Worm (Caenorhabditis elegans) whole organism, young adult: ENCODE measurements around the gene C52E4.12.
"Not testable (repeated sequence)": the region's sequence is repeated elsewhere in the genome, so short reads cannot be mapped to it uniquely, and the experiment has no call there.

ENCODE experiments used
- C17E4.6 ChIP-seq: fragments of 200-800 bp; sonication (Bioruptor generic); IDR thresholded peaks from 2 replicates; pipeline ENCODE4 v1.3.6; 2022; ENCODE audit warnings: missing genetic modification reagents, missing genetic modification characterization, missing compliant biosample characterization
- F33H1.4 ChIP-seq: fragments of 200-800 bp; sonication (Bioruptor generic); IDR thresholded peaks from 2 replicates; pipeline ENCODE4 v1.3.6; 2022; ENCODE audit warnings: missing genetic modification reagents, missing genetic modification characterization, missing compliant biosample characterization
- F37B4.10 ChIP-seq: fragments of 200-800 bp; sonication (Bioruptor generic); IDR thresholded peaks from 2 replicates; pipeline ENCODE4 v1.3.6; 2022; ENCODE audit warnings: missing genetic modification characterization, missing compliant biosample characterization
- T07F8.4 ChIP-seq: sonication (generic microtip); optimal IDR thresholded peaks from 2 replicates; lab custom pipeline; 2016; ENCODE audit warnings: mild to moderate bottlenecking, missing genetic modification characterization, moderate library complexity, missing compliant biosample characterization
- Y53F4B.3 ChIP-seq: fragments of 200-800 bp; sonication (Bioruptor generic); IDR thresholded peaks from 2 replicates; pipeline ENCODE4 v1.3.6; 2022; ENCODE audit warnings: missing genetic modification reagents, missing genetic modification characterization, missing compliant biosample characterization
- Y53G8AR.9 ChIP-seq: fragments of 200-800 bp; sonication (Bioruptor generic); conservative IDR thresholded peaks from 2 replicates; pipeline ENCODE4 v1.3.6; 2022; ENCODE audit warnings: missing genetic modification reagents, missing genetic modification characterization, missing compliant biosample characterization
- Y56A3A.18 ChIP-seq: fragments of 200-800 bp; sonication (Bioruptor generic); IDR thresholded peaks from 2 replicates; pipeline ENCODE4 v1.3.6; 2022; ENCODE audit warnings: missing genetic modification reagents, missing genetic modification characterization, missing compliant biosample characterization
- Y79H2A.3 ChIP-seq: fragments of 200-800 bp; sonication (Bioruptor generic); conservative IDR thresholded peaks from 2 replicates; pipeline ENCODE4 v1.3.6; 2022; ENCODE audit warnings: missing genetic modification reagents, missing genetic modification characterization, missing compliant biosample characterization
- aptf-3 ChIP-seq: fragments of 200-800 bp; sonication (Bioruptor generic); IDR thresholded peaks from 2 replicates; pipeline ENCODE4 v1.3.6; 2022; ENCODE audit warnings: missing genetic modification characterization, missing compliant biosample characterization
- bed-2 ChIP-seq: fragments of 200-800 bp; sonication (Bioruptor generic); IDR thresholded peaks from 2 replicates; pipeline ENCODE4 v1.3.6; 2022; ENCODE audit warnings: missing genetic modification reagents, missing genetic modification characterization, missing compliant biosample characterization
- ccch-3 ChIP-seq: fragments of 200-800 bp; sonication (Bioruptor generic); optimal IDR thresholded peaks from 2 replicates; lab custom pipeline; 2018; ENCODE audit warnings: mild to moderate bottlenecking, missing genetic modification characterization, missing compliant biosample characterization
- ceh-100 ChIP-seq: fragments of 200-800 bp; sonication (Bioruptor generic); IDR thresholded peaks from 2 replicates; pipeline ENCODE4 v1.3.6; 2022; ENCODE audit warnings: missing genetic modification reagents, missing genetic modification characterization, missing compliant biosample characterization
- ceh-40 ChIP-seq: fragments of 200-800 bp; sonication (Bioruptor generic); IDR thresholded peaks from 2 replicates; pipeline ENCODE4 v1.3.6; 2022; ENCODE audit warnings: missing genetic modification characterization, missing compliant biosample characterization
- ceh-58 ChIP-seq: fragments of 200-800 bp; sonication (Bioruptor generic); IDR thresholded peaks from 2 replicates; pipeline ENCODE4 v1.3.6; 2022; ENCODE audit warnings: missing genetic modification characterization, missing compliant biosample characterization
- ceh-91 ChIP-seq: fragments of 200-800 bp; sonication (Bioruptor generic); IDR thresholded peaks from 2 replicates; pipeline ENCODE4 v1.3.6; 2022; ENCODE audit warnings: missing genetic modification reagents, missing genetic modification characterization, missing compliant biosample characterization
- dpl-1 ChIP-seq: fragments of 150-350 bp; optimal IDR thresholded peaks from 2 replicates; lab custom pipeline; 2014; ENCODE audit warnings: missing biosample characterization, missing genetic modification reagents, missing genetic modification characterization
- egl-18 ChIP-seq: fragments of 200-800 bp; sonication (Bioruptor generic); IDR thresholded peaks from 2 replicates; pipeline ENCODE4 v1.3.6; 2022; ENCODE audit warnings: missing genetic modification reagents, missing genetic modification characterization, missing compliant biosample characterization
- egl-44 ChIP-seq: fragments of 200-800 bp; sonication (Bioruptor generic); IDR thresholded peaks from 2 replicates; pipeline ENCODE4 v1.3.6; 2022; ENCODE audit warnings: missing genetic modification reagents, missing genetic modification characterization, missing compliant biosample characterization
- ekl-4 ChIP-seq: fragments of 200-800 bp; sonication (Bioruptor generic); IDR thresholded peaks from 2 replicates; pipeline ENCODE4 v1.3.6; 2022; ENCODE audit warnings: missing genetic modification reagents, missing genetic modification characterization, missing compliant biosample characterization
- ets-4 ChIP-seq: fragments of 200-800 bp; sonication (Bioruptor generic); optimal IDR thresholded peaks from 2 replicates; lab custom pipeline; 2018; ENCODE audit warnings: mild to moderate bottlenecking, missing genetic modification characterization, missing compliant biosample characterization
- fkh-3 ChIP-seq: sonication (generic microtip); optimal IDR thresholded peaks from 2 replicates; lab custom pipeline; 2016; ENCODE audit warnings: mild to moderate bottlenecking, missing genetic modification characterization, missing compliant biosample characterization
- hlh-26 ChIP-seq: fragments of 200-800 bp; sonication (Bioruptor generic); conservative IDR thresholded peaks from 2 replicates; pipeline ENCODE4 v1.3.6; 2022; ENCODE audit warnings: missing genetic modification reagents, missing genetic modification characterization, missing compliant biosample characterization
- hmg-1.2 ChIP-seq: fragments of 200-800 bp; sonication (Bioruptor generic); IDR thresholded peaks from 2 replicates; pipeline ENCODE4 v1.3.6; 2022; ENCODE audit warnings: missing genetic modification reagents, missing genetic modification characterization, missing compliant biosample characterization
- lin-26 ChIP-seq: fragments of 200-800 bp; sonication (Bioruptor generic); IDR thresholded peaks from 2 replicates; pipeline ENCODE4 v1.3.6; 2022; ENCODE audit warnings: missing genetic modification reagents, missing genetic modification characterization, missing compliant biosample characterization
- lin-54 ChIP-seq: fragments of 200-800 bp; sonication (Bioruptor generic); optimal IDR thresholded peaks from 2 replicates; lab custom pipeline; 2018; ENCODE audit warnings: mild to moderate bottlenecking, missing genetic modification characterization, missing compliant biosample characterization
- lsl-1 ChIP-seq: fragments of 200-800 bp; sonication (Bioruptor generic); optimal IDR thresholded peaks from 2 replicates; lab custom pipeline; 2018; ENCODE audit warnings: mild to moderate bottlenecking, missing genetic modification characterization, moderate library complexity, missing compliant biosample characterization
- madf-10 ChIP-seq: sonication (generic microtip); optimal IDR thresholded peaks from 2 replicates; lab custom pipeline; 2016; ENCODE audit warnings: mild to moderate bottlenecking, missing genetic modification characterization, missing compliant biosample characterization
- madf-3 ChIP-seq: fragments of 200-800 bp; sonication (Bioruptor generic); IDR thresholded peaks from 2 replicates; pipeline ENCODE4 v1.3.6; 2022; ENCODE audit warnings: missing genetic modification reagents, missing genetic modification characterization, missing compliant biosample characterization
- madf-8 ChIP-seq: fragments of 200-800 bp; sonication (Bioruptor generic); conservative IDR thresholded peaks from 2 replicates; pipeline ENCODE4 v1.3.6; 2022; ENCODE audit warnings: missing genetic modification reagents, missing genetic modification characterization, missing compliant biosample characterization
- nhr-80 ChIP-seq: sonication (generic microtip); optimal IDR thresholded peaks from 2 replicates; lab custom pipeline; 2016; ENCODE audit warnings: missing genetic modification characterization, missing compliant biosample characterization
- sdz-38 ChIP-seq: sonication (generic microtip); optimal IDR thresholded peaks from 2 replicates; lab custom pipeline; 2016; ENCODE audit warnings: missing genotype, missing genetic modification characterization, missing compliant biosample characterization
- snpc-1.3 ChIP-seq: sonication (generic microtip); optimal IDR thresholded peaks from 2 replicates; lab custom pipeline; 2017; ENCODE audit warnings: missing genetic modification characterization, mild to moderate bottlenecking, missing compliant biosample characterization, antibody characterized with exemption, moderate library complexity, missing genotype, missing genetic modification reagents; ENCODE audit not compliant: insufficient read depth
- somi-1 ChIP-seq: fragments of 200-800 bp; sonication (Bioruptor generic); optimal IDR thresholded peaks from 2 replicates; lab custom pipeline; 2018; ENCODE audit warnings: mild to moderate bottlenecking, missing genetic modification characterization, missing compliant biosample characterization
- sptf-2 ChIP-seq: fragments of 200-800 bp; sonication (Bioruptor generic); optimal IDR thresholded peaks from 2 replicates; lab custom pipeline; 2018; ENCODE audit warnings: mild to moderate bottlenecking, missing genetic modification characterization, missing compliant biosample characterization
- tbp1 ChIP-seq: fragments of 200-800 bp; sonication (Bioruptor generic); optimal IDR thresholded peaks from 2 replicates; lab custom pipeline; 2018; ENCODE audit warnings: mild to moderate bottlenecking, missing genetic modification characterization, missing compliant biosample characterization
- tbx-9 ChIP-seq: sonication (generic microtip); optimal IDR thresholded peaks from 2 replicates; lab custom pipeline; 2016; ENCODE audit warnings: borderline replicate concordance, missing genetic modification characterization, inconsistent platforms, missing compliant biosample characterization
- tlf-1 ChIP-seq: fragments of 200-800 bp; sonication (Bioruptor generic); optimal IDR thresholded peaks from 2 replicates; lab custom pipeline; 2018; ENCODE audit warnings: mild to moderate bottlenecking, missing genetic modification characterization, missing compliant biosample characterization
- zfh-2 ChIP-seq: fragments of 200-800 bp; sonication (Bioruptor generic); conservative IDR thresholded peaks from 2 replicates; pipeline ENCODE4 v1.3.6; 2022; ENCODE audit warnings: missing genetic modification reagents, missing genetic modification characterization, missing compliant biosample characterization
- zim-3 ChIP-seq: sonication (generic microtip); optimal IDR thresholded peaks from 2 replicates; lab custom pipeline; 2017; ENCODE audit warnings: mild to moderate bottlenecking, missing genetic modification characterization, moderate library complexity, missing compliant biosample characterization
- ztf-18 ChIP-seq: sonication (generic microtip); optimal IDR thresholded peaks from 2 replicates; lab custom pipeline; 2016; ENCODE audit warnings: missing genotype, mild to moderate bottlenecking, missing genetic modification characterization, missing compliant biosample characterization
- ztf-26 ChIP-seq: sonication (generic microtip); optimal IDR thresholded peaks from 2 replicates; lab custom pipeline; 2017; ENCODE audit warnings: missing genetic modification characterization, missing compliant biosample characterization
- ztf-28 ChIP-seq: fragments of 200-800 bp; sonication (Bioruptor generic); IDR thresholded peaks from 2 replicates; pipeline ENCODE4 v1.3.6; 2022; ENCODE audit warnings: missing genetic modification reagents, missing genetic modification characterization, missing compliant biosample characterization

The C52E4.12 gene

DNA sequence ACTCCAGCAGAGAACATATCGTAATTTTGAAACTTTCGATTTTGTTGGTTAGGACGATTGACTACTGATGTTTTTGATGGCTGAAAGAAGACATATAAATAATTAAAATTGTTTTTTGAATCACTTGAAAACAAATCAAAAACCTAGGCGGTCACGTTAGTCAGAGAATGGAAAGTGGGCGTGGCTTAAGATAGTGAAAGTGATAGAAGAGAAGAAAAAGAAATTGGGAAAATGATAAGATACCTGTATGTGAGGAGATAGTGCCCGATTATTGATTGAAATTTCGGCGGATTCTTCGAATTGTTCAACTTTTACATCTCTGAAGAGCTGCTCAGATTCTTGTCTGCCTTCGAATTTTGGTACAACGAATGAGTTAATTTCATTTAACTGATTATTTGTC lies 15.7 kb downstream of the C52E4.12 start:
- TF ChIP-seq ekl-4 (no peak), aptf-3 (GFP tag; lab: Robert Waterston, UW) (no peak), Y53F4B.3 (GFP tag; lab: Robert Waterston, UW) (no peak), ccch-3 (GFP tag; lab: Kevin White, UChicago) (no peak), fkh-3 (tag; lab: Kevin White, UChicago) (no peak), ceh-58 (no peak), ceh-40 (GFP tag; lab: Robert Waterston, UW) (no peak), lin-54 (GFP tag; lab: Kevin White, UChicago) (no peak), F37B4.10 (GFP tag; lab: Robert Waterston, UW) (no peak), zfh-2 (GFP tag; lab: Robert Waterston, UW) (no peak), egl-44 (GFP tag; lab: Robert Waterston, UW) (no peak), sdz-38 (tag; lab: Kevin White, UChicago) (no peak), T07F8.4 (tag; lab: Kevin White, UChicago) (no peak), snpc-1.3 (tag; lab: Kevin White, UChicago) (no peak)
- TF ChIP-seq, all 124 proteins: peak for 0

DNA sequence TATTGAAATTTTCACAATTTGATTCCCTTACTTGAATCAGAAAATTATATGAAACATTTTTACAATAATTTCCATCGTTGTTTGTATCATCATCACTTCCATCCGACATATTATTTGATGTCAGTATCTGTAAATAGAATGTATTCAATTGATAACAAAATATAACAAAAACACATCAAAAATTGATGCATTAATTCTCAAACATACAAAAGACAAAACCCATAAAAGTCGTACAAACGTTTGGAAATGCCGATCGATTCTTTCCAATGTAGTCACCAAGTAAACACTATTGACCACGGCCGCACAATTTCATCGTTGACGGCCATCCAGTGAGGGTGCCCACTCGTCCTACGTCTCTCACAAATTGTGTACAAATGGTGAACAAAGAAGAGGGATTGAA lies 17.3 kb downstream of the C52E4.12 start, which contains the start of gene add-2:
Gene add-2 (minus strand): TSS at position 109 of the 400 bp plus-strand sequence.
- TF ChIP-seq nhr-80 (tag; lab: Kevin White, UChicago) = peak; percentile 21
- TF ChIP-seq F33H1.4 (GFP tag; lab: Robert Waterston, UW) = no peak
- no peak for TF ChIP-seq tlf-1 (GFP tag; lab: Kevin White, UChicago)
- TF ChIP-seq dpl-1 (GFP tag; lab: Kevin White, UChicago) = no peak
- TF ChIP-seq Y53G8AR.9 (GFP tag; lab: Robert Waterston, UW) = no peak
- TF ChIP-seq ccch-3 (GFP tag; lab: Kevin White, UChicago) = no peak

DNA sequence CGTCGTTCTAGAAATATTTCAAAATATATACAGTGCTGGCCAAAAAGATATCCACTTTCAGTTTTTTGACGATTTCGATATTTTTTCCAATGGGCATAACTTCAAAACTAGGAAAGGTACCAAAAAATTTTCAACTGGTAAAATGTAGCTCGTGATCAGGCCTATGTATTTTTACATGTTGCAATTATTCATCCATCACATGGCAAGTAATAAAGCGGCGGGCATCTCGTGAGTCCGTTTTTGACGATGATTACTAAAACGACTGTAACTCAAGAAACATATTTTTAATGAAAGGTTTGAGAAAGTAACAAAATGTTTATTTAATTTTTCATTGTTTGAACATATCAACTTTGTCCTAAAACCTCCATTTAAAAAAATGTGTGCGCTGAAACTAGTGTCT lies 24.1 kb downstream of the C52E4.12 start, which contains the start of gene F10C2.3:
Gene F10C2.3 (plus strand): TSS at position 301 of the 400 bp plus-strand sequence.
- not testable (repeated sequence) for TF ChIP-seq Y56A3A.18 (GFP tag; lab: Robert Waterston, UW); ztf-18 (tag; lab: Kevin White, UChicago); C17E4.6

DNA sequence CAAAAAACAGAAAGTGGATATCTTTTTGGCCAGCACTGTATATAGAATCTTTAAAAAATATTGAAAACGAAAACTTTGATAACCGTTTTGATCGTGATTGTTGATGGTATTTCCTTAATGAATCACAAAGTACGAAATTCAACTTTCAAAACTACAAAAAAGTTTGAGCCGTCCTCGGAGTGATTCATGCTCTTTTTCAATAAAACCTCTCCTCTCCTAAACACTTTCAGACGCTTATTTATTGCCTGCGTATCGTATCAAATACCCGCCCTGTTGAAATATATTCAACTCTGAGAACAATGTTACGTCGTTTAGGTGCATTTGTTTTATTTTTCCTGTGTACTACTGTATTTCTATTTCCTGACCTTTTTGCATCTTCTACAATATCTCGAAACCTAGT lies 25.0 kb downstream of the C52E4.12 start:
- TF ChIP-seq ccch-3 (GFP tag; lab: Kevin White, UChicago) (no peak), madf-8 (GFP tag; lab: Robert Waterston, UW) (no peak), nhr-80 (tag; lab: Kevin White, UChicago) (peak; percentile 69), Y79H2A.3 (no peak), hmg-1.2 (GFP tag; lab: Robert Waterston, UW) (no peak), egl-18 (GFP tag; lab: Robert Waterston, UW) (no peak)

DNA sequence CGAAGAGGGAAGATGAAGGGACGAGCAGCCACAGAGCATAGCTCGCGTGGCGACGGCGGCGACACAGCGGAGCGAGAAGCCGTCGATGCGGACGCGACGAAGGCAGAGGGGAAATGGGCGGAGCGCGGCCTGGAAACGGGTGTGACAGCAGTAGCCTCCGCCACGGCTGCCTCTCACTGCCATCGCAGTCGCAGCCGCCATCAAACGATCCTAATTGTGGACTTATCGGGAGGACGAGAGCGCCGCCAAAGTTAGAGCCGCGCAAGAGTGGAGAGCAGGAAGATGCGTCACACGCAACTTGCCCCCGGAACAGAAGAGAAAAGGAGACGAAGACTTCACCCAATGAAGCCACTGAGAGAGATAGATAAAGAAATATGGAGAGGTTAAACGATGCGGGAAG lies 28.3 kb downstream of the C52E4.12 start:
- TF ChIP-seq ceh-58 (no peak), ets-4 (GFP tag; lab: Kevin White, UChicago) (no peak), madf-10 (tag; lab: Kevin White, UChicago) (peak; percentile 40), madf-3 (no peak), sptf-2 (GFP tag; lab: Kevin White, UChicago) (no peak), nhr-80 (tag; lab: Kevin White, UChicago) (no peak), lin-26 (no peak), Y56A3A.18 (GFP tag; lab: Robert Waterston, UW) (no peak), aptf-3 (GFP tag; lab: Robert Waterston, UW) (no peak), ztf-26 (tag; lab: Kevin White, UChicago) (no peak), ztf-28 (GFP tag; lab: Robert Waterston, UW) (0 out of 2 replicates have a peak, but pooled peaks have one; percentile 37), ceh-91 (GFP tag; lab: Robert Waterston, UW) (no peak), lsl-1 (no peak), zfh-2 (GFP tag; lab: Robert Waterston, UW) (peak; percentile 98), somi-1 (GFP tag; lab: Kevin White, UChicago) (peak; percentile 26), tbx-9 (tag; lab: Kevin White, UChicago) (no peak), bed-2 (GFP tag; lab: Robert Waterston, UW) (no peak), hlh-26 (GFP tag; lab: Robert Waterston, UW) (no peak), ceh-100 (GFP tag; lab: Robert Waterston, UW) (peak; percentile 38; the same call in 1 of the 2 replicates), zim-3 (tag; lab: Kevin White, UChicago) (no peak), tbp1 (no peak)
